Worm (Caenorhabditis elegans) whole organism, L1 larva: Measurements from ENCODE around the gene irk-2.

Source experiments
- ama-1 ChIP-seq: fragments of 150-350 bp; optimal IDR thresholded peaks from 2 replicates; lab custom pipeline; 2014
- ceh-82 ChIP-seq, 3 experiments: fragments of 150-350 bp in 1 of 3; sonication (generic microtip) in 2 of 3; optimal IDR thresholded peaks; 2 replicates each; lab custom pipeline; 2014 to 2017; ENCODE audit warnings: missing biosample characterization in 3 of 3, missing genetic modification characterization in 3 of 3
- fkh-10 ChIP-seq: sonication (generic microtip); optimal IDR thresholded peaks from 2 replicates; lab custom pipeline; 2017; ENCODE audit warnings: missing biosample characterization, missing genetic modification reagents, missing genetic modification characterization
- fos-1 ChIP-seq: fragments of 150-350 bp; optimal IDR thresholded peaks from 2 replicates; lab custom pipeline; 2014; ENCODE audit warnings: missing biosample characterization, missing genetic modification characterization
- hpl-2 ChIP-seq: fragments of 150-350 bp; optimal IDR thresholded peaks from 2 replicates; lab custom pipeline; 2014; ENCODE audit warnings: missing biosample characterization, missing genetic modification reagents, missing genetic modification characterization
- lin-39 ChIP-seq: fragments of 150-350 bp; optimal IDR thresholded peaks from 2 replicates; lab custom pipeline; 2014; ENCODE audit warnings: missing biosample characterization, missing genetic modification reagents, missing genetic modification characterization
- lsy-2 ChIP-seq, 2 experiments: fragments of 150-350 bp; optimal IDR thresholded peaks; 2 replicates each; lab custom pipeline; 2014; ENCODE audit warnings: missing biosample characterization in 2 of 2, missing genetic modification characterization in 2 of 2
- nhr-47 ChIP-seq: sonication (generic microtip); optimal IDR thresholded peaks from 2 replicates; lab custom pipeline; 2016; ENCODE audit warnings: mild to moderate bottlenecking, missing genetic modification characterization, moderate library complexity, missing compliant biosample characterization
- skn-1 ChIP-seq: fragments of 150-350 bp; optimal IDR thresholded peaks from 2 replicates; lab custom pipeline; 2014; ENCODE audit warnings: missing biosample characterization, missing genetic modification characterization
- sox-4 ChIP-seq: sonication (generic microtip); optimal IDR thresholded peaks from 2 replicates; lab custom pipeline; 2016; ENCODE audit warnings: missing genetic modification characterization, missing compliant biosample characterization
- sup-37 ChIP-seq: fragments of 200-800 bp; sonication (Bioruptor generic); optimal IDR thresholded peaks from 2 replicates; lab custom pipeline; 2018; ENCODE audit warnings: mild to moderate bottlenecking, missing genetic modification characterization, missing compliant biosample characterization

- TF ChIP-seq sox-4 (tag; lab: Kevin White, UChicago) = no peak
- no peak for TF ChIP-seq hpl-2 (GFP tag; lab: Kevin White, UChicago)
- TF ChIP-seq fkh-10 = no peak
- TF ChIP-seq ama-1 (lab: Kevin White, UChicago) = no peak
- no peak for TF ChIP-seq nhr-47 (tag; lab: Kevin White, UChicago)
- TF ChIP-seq lsy-2 (tag; optimal IDR thresholded peaks at IDR 0.05; lab: Kevin White, UChicago) = no peak
- no peak for TF ChIP-seq ceh-82 (tag; optimal IDR thresholded peaks at IDR 0.05; lab: Kevin White, UChicago)
- TF ChIP-seq lin-39 (tag; lab: Kevin White, UChicago) = no peak
- no peak for TF ChIP-seq sup-37
- TF ChIP-seq fos-1 (tag; lab: Kevin White, UChicago) = no peak
- no peak for TF ChIP-seq skn-1 (tag; lab: Kevin White, UChicago)
These were observed 11.6 kb upstream of the irk-2 start, which contains the start of gene sli-1 for ce11 chrX:725868-726267.
